Fruit fly (Drosophila melanogaster) whole organism, adult: ENCODE measurements around the gene Lsp1beta.

Experiments
- CG11617 ChIP-seq: fragments of 200-800 bp; sonication (Bioruptor generic); optimal IDR thresholded peaks from 2 replicates; lab custom pipeline; 2017; ENCODE audit warnings: mild to moderate bottlenecking, missing biosample characterization, missing genetic modification reagents, missing genetic modification characterization
- CG12768 ChIP-seq: fragments of 200-800 bp; sonication (Bioruptor generic); optimal IDR thresholded peaks from 2 replicates; lab custom pipeline; 2017; ENCODE audit warnings: missing biosample characterization, missing genetic modification characterization, mild to moderate bottlenecking, moderate library complexity, missing genetic modification reagents
- CG14711 ChIP-seq: fragments of 200-800 bp; sonication (Bioruptor generic); optimal IDR thresholded peaks from 2 replicates; lab custom pipeline; 2018; ENCODE audit warnings: missing biosample characterization, mild to moderate bottlenecking, missing genetic modification characterization, moderate library complexity
- CG1620 ChIP-seq: fragments of 200-800 bp; sonication (Bioruptor generic); optimal IDR thresholded peaks from 2 replicates; lab custom pipeline; 2016; ENCODE audit warnings: missing biosample characterization, missing genetic modification characterization
- CG33017 ChIP-seq: fragments of 200-800 bp; sonication (Bioruptor generic); optimal IDR thresholded peaks from 2 replicates; lab custom pipeline; 2018; ENCODE audit warnings: missing biosample characterization, mild to moderate bottlenecking, missing genetic modification characterization, moderate library complexity
- CG5204 ChIP-seq: fragments of 200-800 bp; sonication (Bioruptor generic); optimal IDR thresholded peaks from 2 replicates; lab custom pipeline; 2016; ENCODE audit warnings: missing biosample characterization, missing genetic modification characterization
- CG7045 ChIP-seq: fragments of 200-800 bp; sonication (Bioruptor generic); optimal IDR thresholded peaks from 2 replicates; lab custom pipeline; 2017; ENCODE audit warnings: missing biosample characterization, mild to moderate bottlenecking, missing genetic modification characterization
- CG7101 ChIP-seq: fragments of 200-800 bp; sonication (Bioruptor generic); optimal IDR thresholded peaks from 2 replicates; lab custom pipeline; 2018; ENCODE audit warnings: missing biosample characterization, mild to moderate bottlenecking, missing genetic modification characterization, moderate library complexity
- Clk ChIP-seq: fragments of 200-800 bp; sonication (Bioruptor generic); optimal IDR thresholded peaks from 2 replicates; lab custom pipeline; 2017; ENCODE audit warnings: missing biosample characterization, missing genetic modification characterization
- Crg-1 ChIP-seq: fragments of 200-800 bp; sonication (Bioruptor generic); optimal IDR thresholded peaks from 2 replicates; lab custom pipeline; 2016; ENCODE audit warnings: missing biosample characterization, missing genetic modification characterization
- Hr96 ChIP-seq: fragments of 200-800 bp; sonication (Bioruptor generic); optimal IDR thresholded peaks from 2 replicates; lab custom pipeline; 2016; ENCODE audit warnings: missing biosample characterization, missing genetic modification characterization
- Mnt ChIP-seq: fragments of 200-800 bp; sonication (Bioruptor generic); optimal IDR thresholded peaks from 2 replicates; lab custom pipeline; 2016; ENCODE audit warnings: missing biosample characterization, mild to moderate bottlenecking, missing genetic modification characterization
- bab1 ChIP-seq: fragments of 200-800 bp; sonication (Bioruptor generic); optimal IDR thresholded peaks from 3 replicates; lab custom pipeline; 2019; ENCODE audit warnings: missing biosample characterization, mild to moderate bottlenecking, missing genetic modification characterization, moderate library complexity
- cic ChIP-seq: fragments of 200-800 bp; sonication (Bioruptor generic); optimal IDR thresholded peaks from 2 replicates; lab custom pipeline; 2017; ENCODE audit warnings: missing biosample characterization, mild to moderate bottlenecking, missing genetic modification characterization, moderate library complexity
- cnc ChIP-seq, 2 experiments: fragments of >200 bp; optimal IDR thresholded peaks; 2 replicates each; lab custom pipeline; 2017
- kay ChIP-seq: fragments of 200-800 bp; sonication (Bioruptor generic); peaks from one replicate; lab custom pipeline; 2016; ENCODE audit warnings: missing biosample characterization, missing genetic modification characterization, borderline replicate concordance
- ovo ChIP-seq: fragments of 200-800 bp; sonication (Bioruptor generic); optimal IDR thresholded peaks from 2 replicates; lab custom pipeline; 2016; ENCODE audit warnings: missing biosample characterization, missing genetic modification characterization
- pad ChIP-seq: fragments of 200-800 bp; sonication (Bioruptor generic); optimal IDR thresholded peaks from 3 replicates; lab custom pipeline; 2017; ENCODE audit warnings: missing biosample characterization, missing genetic modification characterization, mild to moderate bottlenecking, moderate library complexity, missing genetic modification reagents
- tj ChIP-seq: fragments of 200-800 bp; sonication (Bioruptor generic); optimal IDR thresholded peaks from 3 replicates; lab custom pipeline; 2017; ENCODE audit warnings: missing biosample characterization, mild to moderate bottlenecking, missing genetic modification characterization, moderate library complexity
- toe ChIP-seq: fragments of 200-800 bp; sonication (Bioruptor generic); optimal IDR thresholded peaks from 2 replicates; lab custom pipeline; 2016; ENCODE audit warnings: missing biosample characterization, missing genetic modification characterization

The Lsp1beta gene

dm6 chr2L:855052-855547 lies 43.2 kb upstream of the Lsp1beta start, which contains the start of gene CG13949:
Gene CG13949, plus strand, starts transcription at chr2L:855337.
- TF ChIP-seq CG11617 (GFP tag; lab: Kevin White, UChicago) (no peak), CG33017 (tag; lab: Kevin White, UChicago) (peak; percentile 51), CG7101 (tag; lab: Kevin White, UChicago) (peak; percentile 64), Mnt (GFP tag; lab: Kevin White, UChicago) (no peak), CG14711 (tag; lab: Kevin White, UChicago) (peak; percentile 31), CG1620 (GFP tag; lab: Kevin White, UChicago) (peak; percentile 9), Clk (GFP tag; lab: Kevin White, UChicago) (no peak), cic (GFP tag; lab: Kevin White, UChicago) (no peak), CG7045 (GFP tag; lab: Kevin White, UChicago) (no peak), bab1 (GFP tag; lab: Kevin White, UChicago) (peak; percentile 21), pad (GFP tag; lab: Kevin White, UChicago) (peak; percentile 10), CG12768 (GFP tag; lab: Kevin White, UChicago) (no peak), cnc (optimal IDR thresholded peaks at IDR 0.05; lab: Kevin White, UChicago) (no peak), tj (GFP tag; lab: Kevin White, UChicago) (no peak), Crg-1 (GFP tag; lab: Kevin White, UChicago) (peak; percentile 55), Hr96 (GFP tag; lab: Kevin White, UChicago) (peak; percentile 21), ovo (GFP tag; lab: Kevin White, UChicago) (peak; percentile 71), toe (peak; percentile 42), CG5204 (GFP tag; lab: Kevin White, UChicago) (no peak), kay (GFP tag; lab: Kevin White, UChicago) (no peak)

- TF ChIP-seq CG5204 (GFP tag; lab: Kevin White, UChicago) (no peak), cic (GFP tag; lab: Kevin White, UChicago) (peak; percentile 13), CG7101 (tag; lab: Kevin White, UChicago) (peak; percentile 18), Crg-1 (GFP tag; lab: Kevin White, UChicago) (peak; percentile 58)
Observed at dm6 chr2L:856001-856400, 42.3 kb upstream of the Lsp1beta start.

- TF ChIP-seq CG14711 (tag; lab: Kevin White, UChicago) (peak; percentile 49), CG33017 (tag; lab: Kevin White, UChicago) (peak; percentile 79), Crg-1 (GFP tag; lab: Kevin White, UChicago) (no peak), bab1 (GFP tag; lab: Kevin White, UChicago) (no peak), Mnt (GFP tag; lab: Kevin White, UChicago) (peak; percentile 10), CG7045 (GFP tag; lab: Kevin White, UChicago) (no peak), cic (GFP tag; lab: Kevin White, UChicago) (no peak), cnc (optimal IDR thresholded peaks at IDR 0.05; lab: Kevin White, UChicago) (no peak), CG5204 (GFP tag; lab: Kevin White, UChicago) (no peak), CG7101 (tag; lab: Kevin White, UChicago) (peak; percentile 57), ovo (GFP tag; lab: Kevin White, UChicago) (no peak), Clk (GFP tag; lab: Kevin White, UChicago) (no peak), pad (GFP tag; lab: Kevin White, UChicago) (no peak)
Observed at dm6 chr2L:856690-857488, 41.4 kb upstream of the Lsp1beta start.

- TF ChIP-seq toe (no peak), CG1620 (GFP tag; lab: Kevin White, UChicago) (no peak), CG14711 (tag; lab: Kevin White, UChicago) (peak; percentile 35), Mnt (GFP tag; lab: Kevin White, UChicago) (peak; percentile 29), bab1 (GFP tag; lab: Kevin White, UChicago) (no peak), CG7045 (GFP tag; lab: Kevin White, UChicago) (no peak), kay (GFP tag; lab: Kevin White, UChicago) (no peak), CG5204 (GFP tag; lab: Kevin White, UChicago) (no peak), Hr96 (GFP tag; lab: Kevin White, UChicago) (no peak), pad (GFP tag; lab: Kevin White, UChicago) (peak; percentile 10), Clk (GFP tag; lab: Kevin White, UChicago) (no peak), ovo (GFP tag; lab: Kevin White, UChicago) (no peak), cic (GFP tag; lab: Kevin White, UChicago) (no peak), cnc (optimal IDR thresholded peaks at IDR 0.05; lab: Kevin White, UChicago) (no peak), CG33017 (tag; lab: Kevin White, UChicago) (peak; percentile 68), CG12768 (GFP tag; lab: Kevin White, UChicago) (no peak), tj (GFP tag; lab: Kevin White, UChicago) (no peak), CG7101 (tag; lab: Kevin White, UChicago) (peak; percentile 50), Crg-1 (GFP tag; lab: Kevin White, UChicago) (peak; percentile 26), CG11617 (GFP tag; lab: Kevin White, UChicago) (peak; percentile 32)
Observed at dm6 chr2L:857897-858517, 40.3 kb upstream of the Lsp1beta start.

- TF ChIP-seq cic (GFP tag; lab: Kevin White, UChicago) = no peak
- no peak for TF ChIP-seq kay (GFP tag; lab: Kevin White, UChicago)
- no peak for TF ChIP-seq ovo (GFP tag; lab: Kevin White, UChicago)
- TF ChIP-seq CG7045 (GFP tag; lab: Kevin White, UChicago) = no peak
- no peak for TF ChIP-seq Clk (GFP tag; lab: Kevin White, UChicago)
- TF ChIP-seq Hr96 (GFP tag; lab: Kevin White, UChicago) = no peak
- TF ChIP-seq cnc (optimal IDR thresholded peaks at IDR 0.05; lab: Kevin White, UChicago) = no peak
- no peak for TF ChIP-seq pad (GFP tag; lab: Kevin White, UChicago)
- no peak for TF ChIP-seq CG33017 (tag; lab: Kevin White, UChicago)
- no peak for TF ChIP-seq toe
- no peak for TF ChIP-seq CG5204 (GFP tag; lab: Kevin White, UChicago)
- no peak for TF ChIP-seq bab1 (GFP tag; lab: Kevin White, UChicago)
- no peak for TF ChIP-seq CG1620 (GFP tag; lab: Kevin White, UChicago)
- TF ChIP-seq tj (GFP tag; lab: Kevin White, UChicago) = no peak
- no peak for TF ChIP-seq Mnt (GFP tag; lab: Kevin White, UChicago)
Observed at dm6 chr2L:859897-860296, 38.4 kb upstream of the Lsp1beta start, which contains the start of gene CG13950. Gene CG13950, plus strand, starts transcription at chr2L:860197.
